Fruit fly (Drosophila melanogaster) whole organism, embryonic: ENCODE results near the gene CG6937.

Source experiments
- Aef1 ChIP-seq: fragments of 200-800 bp; sonication (Bioruptor generic); IDR thresholded peaks from 3 replicates; pipeline ENCODE4 v1.3.6; 2022; ENCODE audit warnings: missing biosample characterization, missing genetic modification characterization
- Awh ChIP-seq: fragments of 200-800 bp; sonication (Bioruptor generic); IDR thresholded peaks from 2 replicates; pipeline ENCODE4, ENCODE4 v1.3.6; 2022; ENCODE audit warnings: missing biosample characterization, missing genetic modification characterization
- BEAF-32 ChIP-seq: fragments of 200-800 bp; sonication (Bioruptor generic); optimal IDR thresholded peaks from 3 replicates; lab custom pipeline; 2017; ENCODE audit warnings: missing biosample characterization, missing genetic modification characterization, mild to moderate bottlenecking, moderate library complexity, missing genetic modification reagents
- CG10147 ChIP-seq: fragments of 200-800 bp; sonication (Bioruptor generic); optimal IDR thresholded peaks from 2 replicates; lab custom pipeline; 2019; ENCODE audit warnings: missing biosample characterization, mild to moderate bottlenecking, missing genetic modification characterization, moderate library complexity
- CG11504 ChIP-seq: fragments of 200-800 bp; sonication (Bioruptor generic); optimal IDR thresholded peaks from 3 replicates; lab custom pipeline; 2019; ENCODE audit warnings: missing biosample characterization, mild to moderate bottlenecking, missing genetic modification characterization, moderate library complexity
- CG16863 ChIP-seq: fragments of 200-800 bp; sonication (Bioruptor generic); optimal IDR thresholded peaks from 3 replicates; lab custom pipeline; 2016; ENCODE audit warnings: missing biosample characterization, missing genetic modification characterization
- CG17385 ChIP-seq: fragments of 200-800 bp; sonication (Bioruptor generic); optimal IDR thresholded peaks from 3 replicates; lab custom pipeline; 2018; ENCODE audit warnings: missing biosample characterization, mild to moderate bottlenecking, missing genetic modification characterization
- CG18011 ChIP-seq: fragments of 200-800 bp; sonication (Bioruptor generic); optimal IDR thresholded peaks from 2 replicates; lab custom pipeline; 2017; ENCODE audit warnings: missing biosample characterization, missing genetic modification characterization, mild to moderate bottlenecking, moderate library complexity, missing genotype
- CG31365 ChIP-seq: fragments of 200-800 bp; sonication (Bioruptor generic); optimal IDR thresholded peaks from 2 replicates; lab custom pipeline; 2018; ENCODE audit warnings: missing biosample characterization, mild to moderate bottlenecking, missing genetic modification characterization
- CG4424 ChIP-seq: fragments of 200-800 bp; sonication (Bioruptor generic); optimal IDR thresholded peaks from 3 replicates; lab custom pipeline; 2016; ENCODE audit warnings: missing biosample characterization, missing genetic modification characterization
- CG4854 ChIP-seq: fragments of 200-800 bp; sonication (Bioruptor generic); optimal IDR thresholded peaks from 2 replicates; lab custom pipeline; 2016; ENCODE audit warnings: missing biosample characterization, missing genetic modification characterization, inconsistent platforms
- CG8281 ChIP-seq: fragments of 200-800 bp; sonication (Bioruptor generic); optimal IDR thresholded peaks from 2 replicates; lab custom pipeline; 2018; ENCODE audit warnings: missing biosample characterization, mild to moderate bottlenecking, missing genetic modification characterization, moderate library complexity
- CG9876 ChIP-seq: fragments of 200-800 bp; sonication (Bioruptor generic); optimal IDR thresholded peaks from 2 replicates; lab custom pipeline; 2016; ENCODE audit warnings: missing biosample characterization, missing genetic modification characterization
- Camta ChIP-seq: fragments of 200-800 bp; sonication (Bioruptor generic); optimal IDR thresholded peaks from 2 replicates; lab custom pipeline; 2016; ENCODE audit warnings: missing biosample characterization, missing genetic modification characterization
- Chrac-16 ChIP-seq: fragments of 200-800 bp; sonication (Bioruptor generic); optimal IDR thresholded peaks from 3 replicates; lab custom pipeline; 2016; ENCODE audit warnings: missing biosample characterization, missing genetic modification characterization
- Doc3 ChIP-seq: fragments of 200-800 bp; sonication (Bioruptor generic); IDR thresholded peaks from 3 replicates; pipeline ENCODE4 v1.3.6; 2022; ENCODE audit warnings: missing biosample characterization, missing genetic modification characterization; ENCODE audit not compliant: partially characterized antibody
- Eip74EF ChIP-seq, 2 experiments: fragments of 200-800 bp in 1 of 2; fragments of >200 bp in 1 of 2; sonication (Bioruptor generic) in 1 of 2; optimal IDR thresholded peaks; 2 replicates each; lab custom pipeline; 2017 to 2019; ENCODE audit warnings: missing biosample characterization in 2 of 2, missing genetic modification characterization in 2 of 2, mild to moderate bottlenecking in 1 of 2, moderate library complexity in 1 of 2
- GATAe ChIP-seq: fragments of 200-800 bp; sonication (Bioruptor generic); conservative IDR thresholded peaks from 2 replicates; pipeline ENCODE4 v1.3.6; 2022; ENCODE audit warnings: missing biosample characterization, missing genetic modification characterization
- HLHmδ ChIP-seq: fragments of 200-800 bp; sonication (Bioruptor generic); optimal IDR thresholded peaks from 2 replicates; lab custom pipeline; 2018; ENCODE audit warnings: missing biosample characterization, mild to moderate bottlenecking, missing genetic modification characterization, moderate library complexity
- Lpt ChIP-seq: fragments of >200 bp; optimal IDR thresholded peaks from 2 replicates; lab custom pipeline; 2018; ENCODE audit warnings: missing biosample characterization, missing genetic modification characterization
- Meics ChIP-seq: fragments of 200-800 bp; sonication (Bioruptor generic); optimal IDR thresholded peaks from 2 replicates; lab custom pipeline; 2017; ENCODE audit warnings: missing biosample characterization, mild to moderate bottlenecking, missing genetic modification characterization
- NfI ChIP-seq: fragments of 200-800 bp; sonication (Bioruptor generic); optimal IDR thresholded peaks from 3 replicates; lab custom pipeline; 2018; ENCODE audit warnings: missing biosample characterization, mild to moderate bottlenecking, missing genetic modification characterization, moderate library complexity
- Sin3A ChIP-seq: fragments of >200 bp; optimal IDR thresholded peaks from 2 replicates; lab custom pipeline; 2018
- Sox102F ChIP-seq: fragments of 200-800 bp; sonication (Bioruptor generic); optimal IDR thresholded peaks from 2 replicates; lab custom pipeline; 2018; ENCODE audit warnings: missing biosample characterization, mild to moderate bottlenecking, missing genetic modification characterization, moderate library complexity
- Xrp1 ChIP-seq: fragments of 200-800 bp; sonication (Bioruptor generic); IDR thresholded peaks from 2 replicates; pipeline ENCODE4 v1.3.6; 2022; ENCODE audit warnings: missing biosample characterization, missing genetic modification characterization
- ato ChIP-seq: fragments of 200-800 bp; sonication (Bioruptor generic); IDR thresholded peaks from 2 replicates; pipeline ENCODE4 v1.3.6; 2022; ENCODE audit warnings: missing biosample characterization, missing genetic modification characterization; ENCODE audit not compliant: partially characterized antibody
- bcd ChIP-seq: fragments of 200-800 bp; sonication (Bioruptor generic); optimal IDR thresholded peaks from 2 replicates; lab custom pipeline; 2017; ENCODE audit warnings: missing biosample characterization, mild to moderate bottlenecking, missing genetic modification characterization
- chif ChIP-seq, 2 experiments: fragments of 200-800 bp; sonication (Bioruptor generic); optimal IDR thresholded peaks; 3 replicates each; lab custom pipeline; 2016; ENCODE audit warnings: missing biosample characterization in 2 of 2, missing genetic modification characterization in 2 of 2
- chn ChIP-seq: fragments of 200-800 bp; sonication (Bioruptor generic); optimal IDR thresholded peaks from 2 replicates; lab custom pipeline; 2016; ENCODE audit warnings: missing biosample characterization, missing genetic modification characterization
- dati ChIP-seq: fragments of 200-800 bp; sonication (Bioruptor generic); IDR thresholded peaks from 2 replicates; pipeline ENCODE4 v1.3.6; 2022; ENCODE audit warnings: missing biosample characterization, missing genetic modification characterization
- dimm ChIP-seq: fragments of 200-800 bp; sonication (Bioruptor generic); IDR thresholded peaks from 2 replicates; pipeline ENCODE4 v1.3.6; 2022; ENCODE audit warnings: missing biosample characterization, missing genetic modification characterization
- emc ChIP-seq: fragments of 200-800 bp; sonication (Bioruptor generic); optimal IDR thresholded peaks from 2 replicates; lab custom pipeline; 2016; ENCODE audit warnings: missing biosample characterization, missing genetic modification characterization
- ems ChIP-seq: fragments of 200-800 bp; sonication (Bioruptor generic); optimal IDR thresholded peaks from 3 replicates; lab custom pipeline; 2016; ENCODE audit warnings: missing biosample characterization, missing genetic modification characterization
- gsb ChIP-seq: fragments of 200-800 bp; sonication (Bioruptor generic); IDR thresholded peaks from 2 replicates; pipeline ENCODE4 v1.3.6; 2022; ENCODE audit warnings: missing biosample characterization, missing genetic modification characterization
- hkb ChIP-seq, 2 experiments: fragments of 200-800 bp in 1 of 2; fragments of >200 bp in 1 of 2; sonication (Bioruptor generic) in 1 of 2; IDR thresholded peaks in 1 of 2; optimal IDR thresholded peaks in 1 of 2; 2 replicates each; pipeline versions ENCODE4 v1.3.6 to Lab custom; 2017 to 2022; ENCODE audit warnings: missing biosample characterization in 1 of 2, missing genetic modification characterization in 1 of 2
- knrl ChIP-seq: fragments of 200-800 bp; sonication (Bioruptor generic); IDR thresholded peaks from 3 replicates; pipeline ENCODE4 v1.3.6; 2022; ENCODE audit warnings: missing biosample characterization, missing genetic modification characterization; ENCODE audit not compliant: partially characterized antibody
- lbe ChIP-seq: fragments of 200-800 bp; sonication (Bioruptor generic); optimal IDR thresholded peaks from 2 replicates; lab custom pipeline; 2016; ENCODE audit warnings: missing biosample characterization, mild to moderate bottlenecking, missing genetic modification characterization
- luna ChIP-seq: fragments of 200-800 bp; sonication (Bioruptor generic); optimal IDR thresholded peaks from 2 replicates; lab custom pipeline; 2016; ENCODE audit warnings: missing biosample characterization, missing genetic modification characterization
- mirr ChIP-seq: fragments of 200-800 bp; sonication (Bioruptor generic); optimal IDR thresholded peaks from 3 replicates; lab custom pipeline; 2018; ENCODE audit warnings: missing biosample characterization, mild to moderate bottlenecking, missing genetic modification characterization
- nau ChIP-seq: fragments of 200-800 bp; sonication (Bioruptor generic); optimal IDR thresholded peaks from 3 replicates; lab custom pipeline; 2017; ENCODE audit warnings: missing biosample characterization, mild to moderate bottlenecking, missing genetic modification characterization, missing genetic modification reagents
- nerfin-1 ChIP-seq: fragments of 200-800 bp; sonication (Bioruptor generic); optimal IDR thresholded peaks from 3 replicates; lab custom pipeline; 2019; ENCODE audit warnings: missing biosample characterization, mild to moderate bottlenecking, missing genetic modification characterization, moderate library complexity
- pfk ChIP-seq: fragments of 200-800 bp; sonication (Bioruptor generic); optimal IDR thresholded peaks from 2 replicates; lab custom pipeline; 2018; ENCODE audit warnings: missing biosample characterization, mild to moderate bottlenecking, missing genetic modification characterization, moderate library complexity
- salm ChIP-seq: fragments of 200-800 bp; sonication (Bioruptor generic); optimal IDR thresholded peaks from 2 replicates; lab custom pipeline; 2018; ENCODE audit warnings: missing biosample characterization, mild to moderate bottlenecking, missing genetic modification characterization
- slp2 ChIP-seq: fragments of 200-800 bp; sonication (Bioruptor generic); optimal IDR thresholded peaks from 2 replicates; lab custom pipeline; 2016; ENCODE audit warnings: missing biosample characterization, missing genetic modification characterization
- so ChIP-seq: fragments of 200-800 bp; sonication (Bioruptor generic); IDR thresholded peaks from 3 replicates; pipeline ENCODE4 v1.3.6; 2022; ENCODE audit warnings: missing biosample characterization, missing genetic modification characterization
- ssp ChIP-seq: fragments of 200-800 bp; sonication (Bioruptor generic); IDR thresholded peaks from 2 replicates; pipeline ENCODE4 v1.3.6; 2022; ENCODE audit warnings: missing biosample characterization, missing genetic modification characterization
- tap ChIP-seq: fragments of 200-800 bp; optimal IDR thresholded peaks from 3 replicates; lab custom pipeline; 2019; ENCODE audit warnings: missing biosample characterization, mild to moderate bottlenecking, missing genetic modification characterization, moderate library complexity
- vfl ChIP-seq: fragments of 200-800 bp; sonication (Bioruptor generic); optimal IDR thresholded peaks from 2 replicates; lab custom pipeline; 2016; ENCODE audit warnings: missing biosample characterization, missing genetic modification characterization
- vvl ChIP-seq: fragments of 200-800 bp; sonication (Bioruptor generic); IDR thresholded peaks from 2 replicates; pipeline ENCODE4 v1.3.6; 2022; ENCODE audit warnings: missing biosample characterization, missing genetic modification characterization
- wor ChIP-seq: fragments of 200-800 bp; sonication (Bioruptor generic); IDR thresholded peaks from 2 replicates; pipeline ENCODE4 v1.3.6; 2022; ENCODE audit warnings: missing biosample characterization, missing genetic modification characterization

Gene CG6937

dm6 chr3R:22542773-22543411, 41.7 kb upstream of the CG6937 start (continued):
- TF ChIP-seq dati (GFP tag; lab: Robert Waterston, UW) (no peak), pfk (no peak), CG4424 (GFP tag; lab: Kevin White, UChicago) (no peak), vvl (GFP tag; lab: Robert Waterston, UW) (peak; percentile 57), Meics (peak; percentile 22), Camta (GFP tag; lab: Kevin White, UChicago) (no peak), wor (GFP tag; lab: Robert Waterston, UW) (no peak), CG11504 (tag; lab: Kevin White, UChicago) (peak; percentile 53), salm (tag; lab: Kevin White, UChicago) (no peak), CG8281 (tag; lab: Kevin White, UChicago) (no peak), Awh (GFP tag; lab: Robert Waterston, UW) (peak; percentile 29; the same call in 1 of the 2 replicates), lbe (GFP tag; lab: Kevin White, UChicago) (no peak), emc (no peak), luna (no peak), nerfin-1 (tag; lab: Kevin White, UChicago) (no peak), HLHmδ (no peak), ems (GFP tag; lab: Kevin White, UChicago) (no peak), Sox102F (GFP tag; lab: Kevin White, UChicago) (peak; percentile 63), vfl (GFP tag; lab: Kevin White, UChicago) (no peak), tap (tag; lab: Kevin White, UChicago) (peak; percentile 24), chn (GFP tag; lab: Kevin White, UChicago) (no peak), chif (GFP tag; optimal IDR thresholded peaks at IDR 0.05; lab: Kevin White, UChicago) (no peak), GATAe (GFP tag; lab: Robert Waterston, UW) (no peak), Aef1 (GFP tag; lab: Robert Waterston, UW) (0 out of 3 replicates have a peak, but pooled peaks have one; percentile 17), CG16863 (GFP tag; lab: Kevin White, UChicago) (no peak), slp2 (GFP tag; lab: Kevin White, UChicago) (no peak), Chrac-16 (no peak), CG10147 (GFP tag; lab: Kevin White, UChicago) (no peak), CG17385 (GFP tag; lab: Kevin White, UChicago) (no peak), mirr (GFP tag; lab: Kevin White, UChicago) (no peak), NfI (GFP tag; lab: Kevin White, UChicago) (no peak), ato (GFP tag; lab: Robert Waterston, UW) (no peak), CG9876 (GFP tag; lab: Kevin White, UChicago) (no peak), bcd (no peak), gsb (no peak), nau (GFP tag; lab: Kevin White, UChicago) (no peak), Lpt (GFP tag; lab: Kevin White, UChicago) (no peak), ssp (GFP tag; lab: Robert Waterston, UW) (no peak), BEAF-32 (no peak), Eip74EF (GFP tag; optimal IDR thresholded peaks at IDR 0.05; lab: Kevin White, UChicago) (no peak), CG18011 (no peak), hkb (optimal IDR thresholded peaks at IDR 0.05; lab: Kevin White, UChicago) (no peak), hkb (GFP tag; IDR thresholded peaks at IDR 0.05; lab: Robert Waterston, UW) (peak; percentile 20; the same call in 1 of the 2 replicates), knrl (GFP tag; lab: Robert Waterston, UW) (no peak), Sin3A (lab: Kevin White, UChicago) (no peak), Doc3 (GFP tag; lab: Robert Waterston, UW) (no peak), dimm (GFP tag; lab: Robert Waterston, UW) (no peak), so (GFP tag; lab: Robert Waterston, UW) (no peak), CG4854 (GFP tag; lab: Kevin White, UChicago) (no peak), Xrp1 (GFP tag; lab: Robert Waterston, UW) (peak; percentile 45; the same call in 1 of the 2 replicates), CG31365 (tag; lab: Kevin White, UChicago) (no peak)
